Worm (Caenorhabditis elegans) whole organism, L4 larva: ENCODE data around the gene F22B8.7.

Experiments used
- F10B5.3 ChIP-seq: sonication (generic microtip); optimal IDR thresholded peaks from 2 replicates; lab custom pipeline; 2016; ENCODE audit warnings: mild to moderate bottlenecking, missing genetic modification characterization, missing compliant biosample characterization
- F37D6.2 ChIP-seq: sonication (generic microtip); optimal IDR thresholded peaks from 2 replicates; lab custom pipeline; 2016; ENCODE audit warnings: mild to moderate bottlenecking, missing genetic modification characterization, missing compliant biosample characterization
- F49E8.2 ChIP-seq: sonication (generic microtip); optimal IDR thresholded peaks from 2 replicates; lab custom pipeline; 2016; ENCODE audit warnings: missing compliant biosample characterization, mild to moderate bottlenecking, missing genetic modification characterization, borderline replicate concordance
- R02D3.7 ChIP-seq: fragments of 150-350 bp; sonication (generic microtip); optimal IDR thresholded peaks from 3 replicates; lab custom pipeline; 2014; ENCODE audit warnings: missing biosample characterization, missing genetic modification characterization
- Y48G9A.11 ChIP-seq: fragments of 200-800 bp; sonication (Bioruptor generic); IDR thresholded peaks from 2 replicates; pipeline ENCODE4 v1.3.6; 2022; ENCODE audit warnings: missing genetic modification reagents, missing genetic modification characterization, missing compliant biosample characterization
- Y5F2A.4 ChIP-seq: fragments of 200-800 bp; sonication (Bioruptor generic); optimal IDR thresholded peaks from 2 replicates; lab custom pipeline; 2018; ENCODE audit warnings: mild to moderate bottlenecking, missing genetic modification characterization, missing compliant biosample characterization
- aha-1 ChIP-seq: fragments of 150-350 bp; peaks from one replicate; lab custom pipeline; 2014; ENCODE audit warnings: missing biosample characterization, missing genetic modification characterization
- arid-1 ChIP-seq: fragments of 200-800 bp; sonication (Bioruptor generic); conservative IDR thresholded peaks from 2 replicates; pipeline ENCODE4 v1.3.6; 2022; ENCODE audit warnings: missing genetic modification reagents, missing genetic modification characterization, missing compliant biosample characterization
- ceh-32 ChIP-seq: sonication (generic microtip); optimal IDR thresholded peaks from 2 replicates; lab custom pipeline; 2016; ENCODE audit warnings: mild to moderate bottlenecking, missing genetic modification characterization, missing compliant biosample characterization; ENCODE audit not compliant: poor library complexity
- ceh-62 ChIP-seq: sonication (generic microtip); optimal IDR thresholded peaks from 2 replicates; lab custom pipeline; 2017; ENCODE audit warnings: missing biosample characterization, missing genetic modification characterization
- daf-12 ChIP-seq: fragments of 150-350 bp; optimal IDR thresholded peaks from 2 replicates; lab custom pipeline; 2014; ENCODE audit warnings: missing biosample characterization, missing genetic modification reagents, missing genetic modification characterization
- daf-8 ChIP-seq: fragments of 200-800 bp; sonication (Bioruptor generic); IDR thresholded peaks from 2 replicates; pipeline ENCODE4 v1.3.6; 2022; ENCODE audit warnings: missing genetic modification characterization, missing compliant biosample characterization
- dmd-6 ChIP-seq: fragments of 200-800 bp; sonication (Bioruptor generic); IDR thresholded peaks from 2 replicates; pipeline ENCODE4 v1.3.6; 2022; ENCODE audit warnings: missing genetic modification reagents, missing genetic modification characterization, missing compliant biosample characterization
- dpl-1 ChIP-seq: fragments of 150-350 bp; optimal IDR thresholded peaks from 2 replicates; lab custom pipeline; 2014; ENCODE audit warnings: missing biosample characterization, missing genetic modification reagents, missing genetic modification characterization
- egl-27 ChIP-seq: sonication (generic microtip); optimal IDR thresholded peaks from 3 replicates; lab custom pipeline; 2017; ENCODE audit warnings: missing biosample characterization, missing genetic modification reagents, missing genetic modification characterization
- fkh-10 ChIP-seq: fragments of 150-350 bp; optimal IDR thresholded peaks from 2 replicates; lab custom pipeline; 2014; ENCODE audit warnings: missing biosample characterization, missing genetic modification reagents, missing genetic modification characterization
- lin-39 ChIP-seq: fragments of 150-350 bp; optimal IDR thresholded peaks from 2 replicates; lab custom pipeline; 2014; ENCODE audit warnings: missing biosample characterization, missing genetic modification reagents, missing genetic modification characterization
- lir-3 ChIP-seq: sonication (generic microtip); optimal IDR thresholded peaks from 2 replicates; lab custom pipeline; 2016; ENCODE audit warnings: mild to moderate bottlenecking, missing genetic modification characterization, missing compliant biosample characterization
- madf-5 ChIP-seq, 2 experiments: fragments of 200-800 bp; sonication (Bioruptor generic); IDR thresholded peaks; 2 replicates each; pipeline ENCODE4 v1.3.6; 2022; ENCODE audit warnings: missing compliant biosample characterization in 2 of 2, missing genetic modification characterization in 2 of 2
- mdl-1 ChIP-seq, 2 experiments: fragments of 150-350 bp in 1 of 2; sonication (generic microtip) in 1 of 2; optimal IDR thresholded peaks; 2 replicates each; lab custom pipeline; 2014 to 2017; ENCODE audit warnings: missing biosample characterization in 2 of 2, missing genetic modification characterization in 2 of 2
- nhr-102 ChIP-seq: sonication (generic microtip); optimal IDR thresholded peaks from 2 replicates; lab custom pipeline; 2016; ENCODE audit warnings: mild to moderate bottlenecking, missing genetic modification characterization, moderate library complexity, missing compliant biosample characterization
- nhr-111 ChIP-seq: fragments of 200-800 bp; sonication (Bioruptor generic); optimal IDR thresholded peaks from 2 replicates; lab custom pipeline; 2018; ENCODE audit warnings: mild to moderate bottlenecking, missing genetic modification characterization, missing compliant biosample characterization
- nhr-28 ChIP-seq: fragments of 150-350 bp; optimal IDR thresholded peaks from 2 replicates; lab custom pipeline; 2014; ENCODE audit warnings: missing biosample characterization, missing genetic modification characterization
- nhr-6 ChIP-seq: fragments of 150-350 bp; optimal IDR thresholded peaks from 2 replicates; lab custom pipeline; 2014; ENCODE audit warnings: missing biosample characterization, missing genetic modification characterization
- nhr-77 ChIP-seq: fragments of 150-350 bp; optimal IDR thresholded peaks from 2 replicates; lab custom pipeline; 2014; ENCODE audit warnings: missing biosample characterization, missing genetic modification characterization
- pqm-1 ChIP-seq: sonication (generic microtip); optimal IDR thresholded peaks from 2 replicates; lab custom pipeline; 2017; ENCODE audit warnings: missing biosample characterization, missing genetic modification characterization
- rbr-2 ChIP-seq: sonication (generic microtip); optimal IDR thresholded peaks from 2 replicates; lab custom pipeline; 2016; ENCODE audit warnings: missing genotype, missing genetic modification characterization, missing compliant biosample characterization
- skn-1 ChIP-seq: fragments of 150-350 bp; optimal IDR thresholded peaks from 2 replicates; lab custom pipeline; 2014; ENCODE audit warnings: missing biosample characterization, missing genetic modification characterization
- snpc-1.2 ChIP-seq: fragments of 200-800 bp; sonication (Bioruptor generic); IDR thresholded peaks from 2 replicates; pipeline ENCODE4 v1.3.6; 2022; ENCODE audit warnings: missing genetic modification reagents, missing genetic modification characterization, missing compliant biosample characterization
- spr-3 ChIP-seq: fragments of 200-800 bp; sonication (Bioruptor generic); optimal IDR thresholded peaks from 2 replicates; lab custom pipeline; 2018; ENCODE audit warnings: mild to moderate bottlenecking, missing genetic modification characterization, missing compliant biosample characterization
- unc-39 ChIP-seq: sonication (generic microtip); optimal IDR thresholded peaks from 2 replicates; lab custom pipeline; 2017; ENCODE audit warnings: missing biosample characterization, missing genetic modification characterization
- unc-62 ChIP-seq, 3 experiments: fragments of 150-350 bp in 1 of 3; sonication (generic microtip); optimal IDR thresholded peaks in 2 of 3; peaks in 1 of 3; 1 replicate in 1 of 3; 2 replicates in 2 of 3; lab custom pipeline; 2014 to 2017; ENCODE audit warnings: missing biosample characterization in 3 of 3, missing genetic modification characterization in 3 of 3, missing genetic modification reagents in 3 of 3, missing genotype in 1 of 3
- zfp-2 ChIP-seq: sonication (generic microtip); optimal IDR thresholded peaks from 2 replicates; lab custom pipeline; 2016; ENCODE audit warnings: mild to moderate bottlenecking, missing genetic modification characterization, missing compliant biosample characterization

Gene F22B8.7

ce11 chrV:16141071-16141470 lies 46.7 kb downstream of the F22B8.7 start, which contains the start of gene clc-32:
TSS of gene clc-32 (minus strand) at chrV:16141171.
- TF ChIP-seq dpl-1 (GFP tag; lab: Kevin White, UChicago) (no peak), F37D6.2 (tag; lab: Kevin White, UChicago) (no peak), skn-1 (tag; lab: Kevin White, UChicago) (no peak), F49E8.2 (tag; lab: Kevin White, UChicago) (no peak), Y5F2A.4 (GFP tag; lab: Kevin White, UChicago) (no peak), R02D3.7 (tag; lab: Kevin White, UChicago) (no peak), nhr-102 (tag; lab: Kevin White, UChicago) (no peak), zfp-2 (tag; lab: Kevin White, UChicago) (no peak), spr-3 (no peak), fkh-10 (no peak), ceh-32 (tag; lab: Kevin White, UChicago) (no peak)

- TF ChIP-seq mdl-1 (tag; optimal IDR thresholded peaks at IDR 0.05; lab: Kevin White, UChicago) (no peak), nhr-6 (tag; lab: Kevin White, UChicago) (no peak), madf-5 (GFP tag; IDR thresholded peaks at IDR 0.05; lab: Robert Waterston, UW) (no peak), nhr-111 (GFP tag; lab: Kevin White, UChicago) (no peak), lin-39 (tag; lab: Kevin White, UChicago) (no peak), snpc-1.2 (GFP tag; lab: Robert Waterston, UW) (no peak), unc-39 (tag; lab: Kevin White, UChicago) (no peak), lir-3 (no peak), daf-12 (tag; lab: Kevin White, UChicago) (no peak), egl-27 (tag; lab: Kevin White, UChicago) (no peak), daf-8 (GFP tag; lab: Robert Waterston, UW) (no peak), F10B5.3 (no peak), ceh-62 (no peak)
These were observed 48.0 kb downstream of the F22B8.7 start, which contains the start of gene fbxa-18 for ce11 chrV:16142371-16142770. TSS of gene fbxa-18 (plus strand) at chrV:16142671.

ce11 chrV:16143066-16143581 lies 48.7 kb downstream of the F22B8.7 start, which contains the start of gene fbxa-88:
TSS of gene fbxa-88 (minus strand) at chrV:16143116.
- TF ChIP-seq F37D6.2 (tag; lab: Kevin White, UChicago), result no peak
- no peak for TF ChIP-seq Y48G9A.11 (GFP tag; lab: Robert Waterston, UW)
- TF ChIP-seq pqm-1 (tag; lab: Kevin White, UChicago), result peak; percentile 42
- TF ChIP-seq nhr-28 (tag; lab: Kevin White, UChicago), result peak; percentile 66
- peak; percentile 52; the same call in 1 of the 2 replicates for TF ChIP-seq dmd-6 (GFP tag; lab: Robert Waterston, UW)
- TF ChIP-seq nhr-77, result peak; percentile 41
- TF ChIP-seq mdl-1 (tag; optimal IDR thresholded peaks at IDR 0.05; lab: Kevin White, UChicago), result no peak
- peak in 1 of 2 experiments; percentile 4 for TF ChIP-seq unc-62 (GFP tag; optimal IDR thresholded peaks at IDR 0.05 in 1 of 2; lab: Kevin White, UChicago)
- TF ChIP-seq unc-62 (tag; optimal IDR thresholded peaks at IDR 0.05; lab: Kevin White, UChicago), result no peak

- TF ChIP-seq rbr-2 (tag; lab: Kevin White, UChicago), result no peak
- TF ChIP-seq unc-62 (GFP tag; optimal IDR thresholded peaks at IDR 0.05 in 1 of 2; lab: Kevin White, UChicago), result peak in 1 of 2 experiments; percentile 91
- TF ChIP-seq unc-62 (tag; optimal IDR thresholded peaks at IDR 0.05; lab: Kevin White, UChicago), result no peak
- TF ChIP-seq F37D6.2 (tag; lab: Kevin White, UChicago), result no peak
- TF ChIP-seq arid-1 (GFP tag; lab: Robert Waterston, UW), result no peak
- TF ChIP-seq skn-1 (tag; lab: Kevin White, UChicago), result no peak
- no peak for TF ChIP-seq aha-1 (tag; lab: Kevin White, UChicago)
These were observed 50.6 kb downstream of the F22B8.7 start for ce11 chrV:16145009-16145408.
